Fruit fly (Drosophila melanogaster) whole organism, prepupa: Measurements from ENCODE around the gene eIF3h.

ENCODE experiments used
- Blimp-1 ChIP-seq: fragments of 200-800 bp; sonication (Bioruptor generic); optimal IDR thresholded peaks from 3 replicates; lab custom pipeline; 2017; ENCODE audit warnings: missing biosample characterization, missing genetic modification characterization, mild to moderate bottlenecking, moderate library complexity, missing genetic modification reagents
- CG10631 ChIP-seq: fragments of 200-800 bp; sonication (Bioruptor generic); optimal IDR thresholded peaks from 2 replicates; lab custom pipeline; 2016; ENCODE audit warnings: missing biosample characterization, missing genetic modification characterization
- CG10669 ChIP-seq: fragments of 200-800 bp; sonication (Bioruptor generic); optimal IDR thresholded peaks from 3 replicates; lab custom pipeline; 2018; ENCODE audit warnings: missing biosample characterization, mild to moderate bottlenecking, missing genetic modification characterization, moderate library complexity
- CG11762 ChIP-seq: fragments of 200-800 bp; sonication (Bioruptor generic); optimal IDR thresholded peaks from 3 replicates; lab custom pipeline; 2016; ENCODE audit warnings: missing biosample characterization, missing genetic modification characterization; ENCODE audit not compliant: insufficient read depth
- CG15336 ChIP-seq: fragments of 200-800 bp; sonication (Bioruptor generic); IDR thresholded peaks from 2 replicates; pipeline ENCODE4 v1.3.6; 2022; ENCODE audit warnings: missing biosample characterization, missing genetic modification characterization
- CG16779 ChIP-seq: fragments of 200-800 bp; sonication (Bioruptor generic); optimal IDR thresholded peaks from 3 replicates; lab custom pipeline; 2017; ENCODE audit warnings: missing biosample characterization, mild to moderate bottlenecking, missing genetic modification characterization
- CG3032 ChIP-seq: fragments of 200-800 bp; optimal IDR thresholded peaks from 2 replicates; lab custom pipeline; 2019; ENCODE audit warnings: missing biosample characterization, mild to moderate bottlenecking, missing genetic modification characterization, moderate library complexity
- CG31627 ChIP-seq: fragments of 200-800 bp; sonication (Bioruptor generic); optimal IDR thresholded peaks from 3 replicates; lab custom pipeline; 2016; ENCODE audit warnings: missing biosample characterization, missing genetic modification characterization
- CG32006 ChIP-seq: fragments of 200-800 bp; sonication (Bioruptor generic); optimal IDR thresholded peaks from 3 replicates; lab custom pipeline; 2017; ENCODE audit warnings: missing biosample characterization, mild to moderate bottlenecking, missing genetic modification characterization
- CG34406 ChIP-seq: fragments of 200-800 bp; sonication (Bioruptor generic); optimal IDR thresholded peaks from 3 replicates; lab custom pipeline; 2016; ENCODE audit warnings: missing biosample characterization, missing genetic modification characterization
- CG3919 ChIP-seq: fragments of 200-800 bp; sonication (Bioruptor generic); optimal IDR thresholded peaks from 3 replicates; lab custom pipeline; 2016; ENCODE audit warnings: missing biosample characterization, missing genetic modification characterization
- CG6163 ChIP-seq: fragments of 200-800 bp; sonication (Bioruptor generic); IDR thresholded peaks from 3 replicates; pipeline ENCODE4 v1.3.6; 2022; ENCODE audit warnings: missing biosample characterization, missing genetic modification characterization
- CG6276 ChIP-seq: fragments of 200-800 bp; sonication (Bioruptor generic); optimal IDR thresholded peaks from 2 replicates; lab custom pipeline; 2017; ENCODE audit warnings: missing biosample characterization, mild to moderate bottlenecking, missing genetic modification characterization
- CG6792 ChIP-seq: fragments of 200-800 bp; sonication (Bioruptor generic); optimal IDR thresholded peaks from 3 replicates; lab custom pipeline; 2016; ENCODE audit warnings: missing biosample characterization, missing genetic modification characterization
- CG6808 ChIP-seq: fragments of 200-800 bp; sonication (Bioruptor generic); optimal IDR thresholded peaks from 3 replicates; lab custom pipeline; 2017; ENCODE audit warnings: missing biosample characterization, missing genetic modification characterization, mild to moderate bottlenecking, moderate library complexity, missing genetic modification reagents
- CG6854 ChIP-seq: fragments of 200-800 bp; sonication (Bioruptor generic); optimal IDR thresholded peaks from 2 replicates; lab custom pipeline; 2017; ENCODE audit warnings: missing biosample characterization, mild to moderate bottlenecking, missing genetic modification characterization
- CG7368 ChIP-seq: fragments of 200-800 bp; sonication (Bioruptor generic); optimal IDR thresholded peaks from 3 replicates; lab custom pipeline; 2016; ENCODE audit warnings: missing biosample characterization, missing genetic modification characterization
- CG8319 ChIP-seq: fragments of 200-800 bp; sonication (Bioruptor generic); optimal IDR thresholded peaks from 3 replicates; lab custom pipeline; 2016; ENCODE audit warnings: missing biosample characterization, missing genetic modification characterization
- CG8632 ChIP-seq: fragments of 200-800 bp; sonication (Bioruptor generic); optimal IDR thresholded peaks from 3 replicates; lab custom pipeline; 2016; ENCODE audit warnings: missing biosample characterization, missing genetic modification characterization
- Eip78C ChIP-seq: fragments of 200-800 bp; sonication (Bioruptor generic); peaks from one replicate; lab custom pipeline; 2016; ENCODE audit warnings: missing biosample characterization, missing genetic modification characterization
- Eip93F ChIP-seq: fragments of 200-800 bp; sonication (Bioruptor generic); optimal IDR thresholded peaks from 2 replicates; lab custom pipeline; 2016; ENCODE audit warnings: missing biosample characterization, mild to moderate bottlenecking, missing genetic modification characterization
- Ets21C ChIP-seq: fragments of 200-800 bp; sonication (Bioruptor generic); optimal IDR thresholded peaks from 3 replicates; lab custom pipeline; 2016; ENCODE audit warnings: missing biosample characterization, missing genetic modification characterization
- Ets96B ChIP-seq: fragments of 200-800 bp; optimal IDR thresholded peaks from 2 replicates; lab custom pipeline; 2019; ENCODE audit warnings: missing biosample characterization, mild to moderate bottlenecking, missing genetic modification characterization, moderate library complexity
- Hr38 ChIP-seq: sonication (Bioruptor generic); optimal IDR thresholded peaks from 2 replicates; lab custom pipeline; 2016; ENCODE audit warnings: missing biosample characterization, missing genetic modification characterization
- Hr39 ChIP-seq: fragments of 200-800 bp; sonication (Bioruptor generic); optimal IDR thresholded peaks from 2 replicates; lab custom pipeline; 2016; ENCODE audit warnings: missing biosample characterization, missing genetic modification characterization
- Hr4 ChIP-seq: fragments of 200-800 bp; sonication (Bioruptor generic); optimal IDR thresholded peaks from 3 replicates; lab custom pipeline; 2016; ENCODE audit warnings: missing biosample characterization, missing genetic modification characterization
- Lpt ChIP-seq: fragments of 200-800 bp; sonication (Bioruptor generic); optimal IDR thresholded peaks from 3 replicates; lab custom pipeline; 2016; ENCODE audit warnings: missing biosample characterization, missing genetic modification characterization
- OdsH ChIP-seq: fragments of 200-800 bp; sonication (Bioruptor generic); optimal IDR thresholded peaks from 3 replicates; lab custom pipeline; 2016; ENCODE audit warnings: missing biosample characterization, missing genetic modification characterization
- Sox102F ChIP-seq: fragments of 200-800 bp; sonication (Bioruptor generic); optimal IDR thresholded peaks from 2 replicates; lab custom pipeline; 2016; ENCODE audit warnings: missing biosample characterization, mild to moderate bottlenecking, missing genetic modification characterization
- Sox14 ChIP-seq: fragments of 200-800 bp; sonication (Bioruptor generic); optimal IDR thresholded peaks from 3 replicates; lab custom pipeline; 2016; ENCODE audit warnings: missing biosample characterization, missing genetic modification characterization
- achi ChIP-seq: fragments of 200-800 bp; sonication (Bioruptor generic); optimal IDR thresholded peaks from 3 replicates; lab custom pipeline; 2016; ENCODE audit warnings: missing biosample characterization, missing genetic modification characterization
- acj6 ChIP-seq: fragments of 200-800 bp; sonication (Bioruptor generic); optimal IDR thresholded peaks from 3 replicates; lab custom pipeline; 2016; ENCODE audit warnings: missing biosample characterization, missing genetic modification characterization
- cyc ChIP-seq: fragments of 200-800 bp; sonication (Bioruptor generic); optimal IDR thresholded peaks from 3 replicates; lab custom pipeline; 2016; ENCODE audit warnings: missing biosample characterization, missing genetic modification characterization
- dsx ChIP-seq: fragments of 200-800 bp; optimal IDR thresholded peaks from 3 replicates; lab custom pipeline; 2019; ENCODE audit warnings: missing biosample characterization, mild to moderate bottlenecking, missing genetic modification characterization, moderate library complexity; ENCODE audit not compliant: poor library complexity, severe bottlenecking
- eg ChIP-seq: fragments of 200-800 bp; sonication (Bioruptor generic); IDR thresholded peaks from 3 replicates; pipeline ENCODE4 v1.3.6; 2022; ENCODE audit warnings: missing biosample characterization, missing genetic modification characterization
- esn ChIP-seq: fragments of 200-800 bp; sonication (Bioruptor generic); optimal IDR thresholded peaks from 2 replicates; lab custom pipeline; 2016; ENCODE audit warnings: missing biosample characterization, mild to moderate bottlenecking, missing genetic modification characterization, moderate library complexity
- fd59A ChIP-seq: fragments of 200-800 bp; sonication (Bioruptor generic); optimal IDR thresholded peaks from 2 replicates; lab custom pipeline; 2017; ENCODE audit warnings: missing biosample characterization, mild to moderate bottlenecking, missing genetic modification characterization, missing genetic modification reagents
- fd85E ChIP-seq: fragments of 200-800 bp; sonication (Bioruptor generic); optimal IDR thresholded peaks from 3 replicates; lab custom pipeline; 2016; ENCODE audit warnings: missing biosample characterization, missing genetic modification characterization
- fkh ChIP-seq: fragments of 200-800 bp; sonication (Bioruptor generic); optimal IDR thresholded peaks from 3 replicates; lab custom pipeline; 2017; ENCODE audit warnings: missing biosample characterization, mild to moderate bottlenecking, missing genetic modification characterization, moderate library complexity
- lz ChIP-seq: fragments of 200-800 bp; sonication (Bioruptor generic); optimal IDR thresholded peaks from 3 replicates; lab custom pipeline; 2016; ENCODE audit warnings: missing biosample characterization, missing genetic modification characterization
- net ChIP-seq: fragments of 200-800 bp; sonication (Bioruptor generic); optimal IDR thresholded peaks from 3 replicates; lab custom pipeline; 2016; ENCODE audit warnings: missing biosample characterization, missing genetic modification characterization
- pdm3 ChIP-seq: fragments of 200-800 bp; sonication (Bioruptor generic); optimal IDR thresholded peaks from 3 replicates; lab custom pipeline; 2016; ENCODE audit warnings: missing biosample characterization, missing genetic modification characterization
- salr ChIP-seq, 2 experiments: fragments of 200-800 bp; sonication (Bioruptor generic); optimal IDR thresholded peaks; 3 replicates each; lab custom pipeline; 2016 to 2018; ENCODE audit warnings: missing biosample characterization in 2 of 2, missing genetic modification characterization in 2 of 2, mild to moderate bottlenecking in 1 of 2
- spab ChIP-seq: fragments of 200-800 bp; sonication (Bioruptor generic); optimal IDR thresholded peaks from 2 replicates; lab custom pipeline; 2017; ENCODE audit warnings: missing biosample characterization, mild to moderate bottlenecking, missing genetic modification characterization, missing genetic modification reagents
- ss ChIP-seq, 2 experiments: fragments of 200-800 bp; sonication (Bioruptor generic); optimal IDR thresholded peaks; 2 replicates in 1 of 2; 3 replicates in 1 of 2; lab custom pipeline; 2017 to 2018; ENCODE audit warnings: mild to moderate bottlenecking in 2 of 2, missing biosample characterization in 2 of 2, missing genetic modification characterization in 2 of 2, moderate library complexity in 1 of 2
- svp ChIP-seq: fragments of 200-800 bp; sonication (Bioruptor generic); peaks from one replicate; lab custom pipeline; 2016; ENCODE audit warnings: missing biosample characterization, missing genetic modification characterization
- topi ChIP-seq: fragments of 200-800 bp; sonication (Bioruptor generic); optimal IDR thresholded peaks from 3 replicates; lab custom pipeline; 2016; ENCODE audit warnings: missing biosample characterization, missing genetic modification characterization
- vri ChIP-seq: fragments of 200-800 bp; sonication (Bioruptor generic); optimal IDR thresholded peaks from 3 replicates; lab custom pipeline; 2016; ENCODE audit warnings: missing biosample characterization, mild to moderate bottlenecking, missing genetic modification characterization

The eIF3h gene

dm6 chr2L:5085561-5085960, 32.7 kb upstream of the eIF3h start (continued):
- TF ChIP-seq fd85E (GFP tag; lab: Kevin White, UChicago) (no peak), eg (0 out of 3 replicates have a peak, but pooled peaks have one; percentile 50), Eip78C (GFP tag; lab: Kevin White, UChicago) (peak; percentile 57), CG6854 (GFP tag; lab: Kevin White, UChicago) (no peak), CG6276 (GFP tag; lab: Kevin White, UChicago) (peak; percentile 11), Hr38 (no peak), fkh (GFP tag; lab: Kevin White, UChicago) (no peak), vri (GFP tag; lab: Kevin White, UChicago) (no peak)

DNA sequence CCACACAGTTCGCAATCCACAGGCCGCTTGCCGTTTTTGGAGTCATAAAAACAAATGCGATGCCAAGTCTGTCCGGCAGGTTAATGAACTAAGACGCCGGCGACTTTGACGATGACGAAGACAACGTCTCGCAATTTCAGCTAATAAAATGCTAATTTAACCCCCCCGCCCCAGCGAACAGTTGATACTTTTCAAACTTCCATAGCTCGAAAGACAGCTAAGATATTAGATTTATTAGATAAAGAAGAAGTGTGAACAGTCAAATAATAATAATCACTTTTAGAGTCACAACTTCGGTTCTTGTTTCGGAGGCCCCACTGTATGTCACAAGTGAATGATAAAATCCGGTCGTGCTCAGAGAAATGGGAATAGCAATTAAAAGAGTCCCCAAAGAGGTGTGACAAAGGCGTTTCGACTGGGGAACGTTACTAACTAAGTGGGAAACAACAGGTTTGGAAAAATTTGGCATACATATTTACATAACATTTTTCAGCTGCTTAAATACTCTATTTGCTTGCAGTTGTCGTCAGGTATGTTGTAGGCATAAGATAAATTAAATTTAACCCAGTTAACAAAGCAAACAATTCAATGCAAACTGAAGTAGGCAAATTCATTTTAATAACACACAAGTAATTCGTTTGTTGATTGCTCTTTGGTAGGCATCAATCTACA, 31.8 kb upstream of the eIF3h start:
- TF ChIP-seq Hr4 (GFP tag; lab: Kevin White, UChicago) (no peak), cyc (GFP tag; lab: Kevin White, UChicago) (no peak), CG10631 (no peak), fd85E (GFP tag; lab: Kevin White, UChicago) (no peak), pdm3 (no peak), ss (GFP tag; optimal IDR thresholded peaks at IDR 0.05; lab: Kevin White, UChicago) (no peak), OdsH (GFP tag; lab: Kevin White, UChicago) (no peak), CG6808 (GFP tag; lab: Kevin White, UChicago) (no peak), net (GFP tag; lab: Kevin White, UChicago) (no peak), achi (GFP tag; lab: Kevin White, UChicago) (no peak), salr (GFP tag; optimal IDR thresholded peaks at IDR 0.05; lab: Kevin White, UChicago) (no peak), CG6792 (GFP tag; lab: Kevin White, UChicago) (no peak), CG6163 (no peak), CG10669 (GFP tag; lab: Kevin White, UChicago) (no peak), Sox14 (GFP tag; lab: Kevin White, UChicago) (peak; percentile 33), eg (no peak), CG32006 (GFP tag; lab: Kevin White, UChicago) (peak; percentile 20), Hr38 (no peak), CG6276 (GFP tag; lab: Kevin White, UChicago) (no peak), CG15336 (GFP tag; lab: Robert Waterston, UW) (no peak), esn (GFP tag; lab: Kevin White, UChicago) (peak; percentile 52), CG11762 (GFP tag; lab: Kevin White, UChicago) (no peak), CG7368 (GFP tag; lab: Kevin White, UChicago) (no peak), Blimp-1 (GFP tag; lab: Kevin White, UChicago) (no peak), fkh (GFP tag; lab: Kevin White, UChicago) (peak; percentile 12), CG8632 (GFP tag; lab: Kevin White, UChicago) (no peak), Ets96B (no peak), Ets21C (GFP tag; lab: Kevin White, UChicago) (peak; percentile 19), Hr39 (no peak), CG8319 (GFP tag; lab: Kevin White, UChicago) (no peak), acj6 (no peak), CG3032 (tag; lab: Kevin White, UChicago) (no peak), lz (GFP tag; lab: Kevin White, UChicago) (peak; percentile 52), CG6854 (GFP tag; lab: Kevin White, UChicago) (no peak), dsx (no peak), vri (GFP tag; lab: Kevin White, UChicago) (peak; percentile 57), svp (GFP tag; lab: Kevin White, UChicago) (peak; percentile 43), CG16779 (tag; lab: Kevin White, UChicago) (no peak), topi (GFP tag; lab: Kevin White, UChicago) (peak; percentile 24), Sox102F (GFP tag; lab: Kevin White, UChicago) (no peak), Eip93F (GFP tag; lab: Kevin White, UChicago) (no peak), Eip78C (GFP tag; lab: Kevin White, UChicago) (peak; percentile 29), fd59A (no peak), CG31627 (peak; percentile 28), spab (GFP tag; lab: Kevin White, UChicago) (no peak), CG34406 (GFP tag; lab: Kevin White, UChicago) (no peak), Lpt (no peak), CG3919 (no peak)
